Worm (Caenorhabditis elegans) whole organism, mixed stage, embryonic: ENCODE data around the gene grld-1.
"Not testable (repeated sequence)": the region's sequence is repeated elsewhere in the genome, so short reads cannot be mapped to it uniquely, and the experiment has no call there.

Experiments used
- M03D4.4 ChIP-seq: sonication (generic microtip); optimal IDR thresholded peaks from 2 replicates; lab custom pipeline; 2017; ENCODE audit warnings: mild to moderate bottlenecking, missing genetic modification characterization, missing compliant biosample characterization
- bed-3 ChIP-seq: fragments of 200-800 bp; sonication (Bioruptor generic); optimal IDR thresholded peaks from 3 replicates; lab custom pipeline; 2018; ENCODE audit warnings: mild to moderate bottlenecking, missing genetic modification characterization, moderate library complexity, missing compliant biosample characterization
- blmp-1 ChIP-seq: fragments of 150-350 bp; optimal IDR thresholded peaks from 2 replicates; lab custom pipeline; 2014; ENCODE audit warnings: missing biosample characterization, missing genetic modification characterization
- ceh-39 ChIP-seq: fragments of 150-350 bp; optimal IDR thresholded peaks from 2 replicates; lab custom pipeline; 2014; ENCODE audit warnings: missing biosample characterization, missing genetic modification characterization
- ceh-83 ChIP-seq: fragments of 200-800 bp; sonication (Bioruptor generic); optimal IDR thresholded peaks from 2 replicates; lab custom pipeline; 2018; ENCODE audit warnings: mild to moderate bottlenecking, missing genetic modification characterization, missing compliant biosample characterization
- ces-1 ChIP-seq: fragments of 150-350 bp; optimal IDR thresholded peaks from 2 replicates; lab custom pipeline; 2014; ENCODE audit warnings: missing biosample characterization, missing genetic modification reagents, missing genetic modification characterization
- drap-1 ChIP-seq: fragments of 200-800 bp; sonication (Bioruptor generic); optimal IDR thresholded peaks from 3 replicates; lab custom pipeline; 2018; ENCODE audit warnings: mild to moderate bottlenecking, missing genetic modification characterization, missing compliant biosample characterization
- elt-1 ChIP-seq: sonication (generic microtip); optimal IDR thresholded peaks from 2 replicates; lab custom pipeline; 2017; ENCODE audit warnings: missing genetic modification characterization, mild to moderate bottlenecking, missing compliant biosample characterization, antibody characterized with exemption, moderate library complexity, borderline replicate concordance; ENCODE audit not compliant: insufficient read depth
- elt-3 ChIP-seq: fragments of 150-350 bp; optimal IDR thresholded peaks from 2 replicates; lab custom pipeline; 2014; ENCODE audit warnings: missing biosample characterization, missing genetic modification characterization
- flh-1 ChIP-seq: fragments of 200-800 bp; sonication (Bioruptor generic); optimal IDR thresholded peaks from 2 replicates; lab custom pipeline; 2018; ENCODE audit warnings: mild to moderate bottlenecking, missing genetic modification characterization, moderate library complexity, missing compliant biosample characterization
- ham-2 ChIP-seq: fragments of 200-800 bp; sonication (Bioruptor generic); optimal IDR thresholded peaks from 2 replicates; lab custom pipeline; 2018; ENCODE audit warnings: mild to moderate bottlenecking, missing genetic modification characterization, missing compliant biosample characterization
- hlh-1 ChIP-seq: fragments of 150-350 bp; optimal IDR thresholded peaks from 2 replicates; lab custom pipeline; 2014; ENCODE audit warnings: missing biosample characterization, missing genetic modification reagents, missing genetic modification characterization
- lin-13 ChIP-seq: fragments of 150-350 bp; optimal IDR thresholded peaks from 2 replicates; lab custom pipeline; 2014; ENCODE audit warnings: missing biosample characterization, missing genetic modification characterization
- lsy-2 ChIP-seq: fragments of 150-350 bp; optimal IDR thresholded peaks from 2 replicates; lab custom pipeline; 2014; ENCODE audit warnings: missing biosample characterization, missing genetic modification characterization
- mab-5 ChIP-seq: fragments of 150-350 bp; optimal IDR thresholded peaks from 2 replicates; lab custom pipeline; 2014; ENCODE audit warnings: missing biosample characterization, missing genetic modification characterization
- mep-1 ChIP-seq: fragments of 150-350 bp; optimal IDR thresholded peaks from 2 replicates; lab custom pipeline; 2017; ENCODE audit warnings: missing biosample characterization, missing genetic modification reagents, missing genetic modification characterization, inconsistent platforms
- mls-2 ChIP-seq: sonication (generic microtip); optimal IDR thresholded peaks from 2 replicates; lab custom pipeline; 2016; ENCODE audit warnings: mild to moderate bottlenecking, missing genetic modification characterization, moderate library complexity, missing compliant biosample characterization
- nhr-12 ChIP-seq: fragments of 150-350 bp; optimal IDR thresholded peaks from 2 replicates; lab custom pipeline; 2014; ENCODE audit warnings: missing biosample characterization, missing genetic modification characterization
- nhr-2 ChIP-seq: fragments of 150-350 bp; optimal IDR thresholded peaks from 2 replicates; lab custom pipeline; 2014; ENCODE audit warnings: missing biosample characterization, missing genetic modification characterization
- nhr-28 ChIP-seq: fragments of 150-350 bp; optimal IDR thresholded peaks from 2 replicates; lab custom pipeline; 2014; ENCODE audit warnings: missing biosample characterization, missing genetic modification characterization
- nhr-76 ChIP-seq: sonication (generic microtip); optimal IDR thresholded peaks from 2 replicates; lab custom pipeline; 2017; ENCODE audit warnings: missing biosample characterization, missing genetic modification characterization
- pha-4 ChIP-seq: fragments of 150-350 bp; optimal IDR thresholded peaks from 2 replicates; lab custom pipeline; 2018; ENCODE audit warnings: missing biosample characterization, missing genetic modification reagents, missing genetic modification characterization
- snpc-4 ChIP-seq: fragments of 150-350 bp; optimal IDR thresholded peaks from 2 replicates; lab custom pipeline; 2014; ENCODE audit warnings: missing biosample characterization, missing genetic modification characterization
- sptf-1 ChIP-seq: sonication (generic microtip); optimal IDR thresholded peaks from 2 replicates; lab custom pipeline; 2017; ENCODE audit warnings: mild to moderate bottlenecking, missing genetic modification characterization, moderate library complexity, missing compliant biosample characterization
- tbx-8 ChIP-seq: fragments of 200-800 bp; sonication (Bioruptor generic); optimal IDR thresholded peaks from 2 replicates; lab custom pipeline; 2018; ENCODE audit warnings: mild to moderate bottlenecking, missing genetic modification characterization, moderate library complexity, missing compliant biosample characterization
- unc-120 ChIP-seq: sonication (generic microtip); optimal IDR thresholded peaks from 2 replicates; lab custom pipeline; 2017; ENCODE audit warnings: missing genetic modification characterization, missing compliant biosample characterization; ENCODE audit not compliant: poor library complexity, severe bottlenecking
- unc-39 ChIP-seq: fragments of 150-350 bp; optimal IDR thresholded peaks from 2 replicates; lab custom pipeline; 2014; ENCODE audit warnings: missing biosample characterization, missing genetic modification characterization
- unc-62 ChIP-seq: fragments of 150-350 bp; optimal IDR thresholded peaks from 2 replicates; lab custom pipeline; 2014; ENCODE audit warnings: missing biosample characterization, missing genetic modification reagents, missing genetic modification characterization
- zip-8 ChIP-seq: fragments of 150-350 bp; optimal IDR thresholded peaks from 2 replicates; lab custom pipeline; 2014; ENCODE audit warnings: missing biosample characterization, missing genetic modification characterization
- ztf-11 ChIP-seq: fragments of 150-350 bp; optimal IDR thresholded peaks from 2 replicates; lab custom pipeline; 2014; ENCODE audit warnings: missing biosample characterization, missing genetic modification characterization

Gene grld-1

ce11 chrIV:121607-122006, 4.1 kb downstream of the grld-1 start, which contains the start of gene tut-1:
TSS of gene tut-1 (minus strand) at chrIV:121707.
- no peak for TF ChIP-seq mep-1 (tag; lab: Kevin White, UChicago)

ce11 chrIV:119792-120191, 5.9 kb downstream of the grld-1 start:
- TF ChIP-seq lsy-2 (tag; lab: Kevin White, UChicago): no peak
- TF ChIP-seq mab-5 (tag; lab: Kevin White, UChicago): no peak
- TF ChIP-seq nhr-2 (tag; lab: Kevin White, UChicago): no peak
- no peak for TF ChIP-seq drap-1 (GFP tag; lab: Kevin White, UChicago)
- TF ChIP-seq ceh-39: no peak
- TF ChIP-seq nhr-12 (tag; lab: Kevin White, UChicago): no peak
- no peak for TF ChIP-seq ces-1 (GFP tag; lab: Kevin White, UChicago)
- TF ChIP-seq ztf-11 (tag; lab: Kevin White, UChicago): no peak

DNA sequence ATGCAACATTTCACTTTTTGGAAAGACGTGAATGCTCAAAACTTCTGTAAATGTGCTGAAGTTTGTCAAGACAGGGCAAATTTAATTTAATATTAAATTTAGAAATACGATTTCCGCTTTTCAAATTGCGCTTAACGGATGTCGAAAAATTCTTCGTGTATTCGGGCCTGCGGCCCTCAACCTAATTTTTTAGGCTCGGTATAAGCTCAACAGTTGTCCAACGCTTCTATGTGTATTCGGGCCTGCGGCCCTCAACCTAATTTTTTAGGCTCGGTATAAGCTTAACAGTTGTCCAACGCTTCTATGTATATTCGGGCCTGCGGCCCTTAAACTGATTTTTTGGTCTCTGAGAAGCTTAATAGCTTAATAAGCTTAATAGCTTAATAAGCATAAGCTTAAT, 6.9 kb downstream of the grld-1 start:
- TF ChIP-seq flh-1 (GFP tag; lab: Kevin White, UChicago): no peak
- TF ChIP-seq hlh-1 (tag; lab: Kevin White, UChicago): no peak
- no peak for TF ChIP-seq ham-2 (GFP tag; lab: Kevin White, UChicago)
- TF ChIP-seq blmp-1 (tag; lab: Kevin White, UChicago): no peak
- no peak for TF ChIP-seq elt-1 (tag; lab: Kevin White, UChicago)
- no peak for TF ChIP-seq bed-3 (GFP tag; lab: Kevin White, UChicago)
- TF ChIP-seq nhr-28 (tag; lab: Kevin White, UChicago): no peak
- no peak for TF ChIP-seq ztf-11 (tag; lab: Kevin White, UChicago)
- TF ChIP-seq ces-1 (GFP tag; lab: Kevin White, UChicago): no peak
- no peak for TF ChIP-seq sptf-1 (tag; lab: Kevin White, UChicago)
- TF ChIP-seq unc-62 (GFP tag; lab: Kevin White, UChicago): no peak
- TF ChIP-seq M03D4.4 (tag; lab: Kevin White, UChicago): no peak
- no peak for TF ChIP-seq zip-8 (tag; lab: Kevin White, UChicago)
- TF ChIP-seq snpc-4 (tag; lab: Kevin White, UChicago): no peak
- TF ChIP-seq pha-4: no peak
- no peak for TF ChIP-seq ceh-83 (GFP tag; lab: Kevin White, UChicago)
- TF ChIP-seq nhr-2 (tag; lab: Kevin White, UChicago): no peak
- TF ChIP-seq nhr-76 (tag; lab: Kevin White, UChicago): no peak
- TF ChIP-seq mep-1 (tag; lab: Kevin White, UChicago): no peak
- TF ChIP-seq unc-39 (tag; lab: Kevin White, UChicago): no peak
- TF ChIP-seq, all 35 proteins: peak for 0

- not testable (repeated sequence) for TF ChIP-seq elt-3; mep-1 (tag; lab: Kevin White, UChicago); bed-3 (GFP tag; lab: Kevin White, UChicago)
Observed at ce11 chrIV:111377-111776, 14.4 kb downstream of the grld-1 start, which contains the start of gene F29C4.4. TSS of gene F29C4.4 (plus strand) at chrIV:111677.

ce11 chrIV:109307-109706, 16.4 kb downstream of the grld-1 start, which contains the start of gene B0545.4:
TSS of gene B0545.4 (minus strand) at chrIV:109407.
- TF ChIP-seq ceh-83 (GFP tag; lab: Kevin White, UChicago) (no peak), unc-120 (no peak), bed-3 (GFP tag; lab: Kevin White, UChicago) (no peak), mab-5 (tag; lab: Kevin White, UChicago) (no peak), ztf-11 (tag; lab: Kevin White, UChicago) (no peak), nhr-12 (tag; lab: Kevin White, UChicago) (no peak), elt-3 (no peak), lsy-2 (tag; lab: Kevin White, UChicago) (no peak), lin-13 (tag; lab: Kevin White, UChicago) (no peak), blmp-1 (tag; lab: Kevin White, UChicago) (no peak), unc-39 (tag; lab: Kevin White, UChicago) (no peak), nhr-2 (tag; lab: Kevin White, UChicago) (no peak), nhr-76 (tag; lab: Kevin White, UChicago) (no peak), flh-1 (GFP tag; lab: Kevin White, UChicago) (no peak), drap-1 (GFP tag; lab: Kevin White, UChicago) (no peak), mls-2 (tag; lab: Kevin White, UChicago) (no peak), tbx-8 (GFP tag; lab: Kevin White, UChicago) (no peak), nhr-28 (tag; lab: Kevin White, UChicago) (no peak), pha-4 (no peak), snpc-4 (tag; lab: Kevin White, UChicago) (no peak)
